Worm (Caenorhabditis elegans) whole organism, late embryonic: ENCODE measurements around the gene acox-3.

ENCODE experiments used
- F13H6.1 ChIP-seq: sonication (generic microtip); optimal IDR thresholded peaks from 2 replicates; lab custom pipeline; 2016; ENCODE audit warnings: missing genetic modification characterization, missing compliant biosample characterization
- ama-1 ChIP-seq: fragments of 150-350 bp; optimal IDR thresholded peaks from 2 replicates; lab custom pipeline; 2014
- ceh-31 ChIP-seq: sonication (generic microtip); optimal IDR thresholded peaks from 2 replicates; lab custom pipeline; 2016; ENCODE audit warnings: missing genetic modification characterization, missing compliant biosample characterization
- che-1 ChIP-seq: sonication (generic microtip); optimal IDR thresholded peaks from 2 replicates; lab custom pipeline; 2016; ENCODE audit warnings: mild to moderate bottlenecking, missing genetic modification characterization, missing compliant biosample characterization
- mec-3 ChIP-seq: sonication (generic microtip); optimal IDR thresholded peaks from 2 replicates; lab custom pipeline; 2016; ENCODE audit warnings: borderline replicate concordance, missing genetic modification characterization, missing compliant biosample characterization
- nfya-1 ChIP-seq: sonication (generic microtip); optimal IDR thresholded peaks from 2 replicates; lab custom pipeline; 2017; ENCODE audit warnings: missing genetic modification characterization, mild to moderate bottlenecking, missing compliant biosample characterization, antibody characterized with exemption, moderate library complexity
- pha-4 ChIP-seq: fragments of 150-350 bp; optimal IDR thresholded peaks from 2 replicates; lab custom pipeline; 2018; ENCODE audit warnings: missing biosample characterization, missing genetic modification reagents, missing genetic modification characterization

ce11 chrIV:6263244-6263643 is 15.0 kb upstream of the acox-3 start, which contains the start of gene srv-28:
- no peak for TF ChIP-seq ama-1 (lab: Kevin White, UChicago)
- TF ChIP-seq mec-3 (tag; lab: Kevin White, UChicago): no peak
- TF ChIP-seq F13H6.1 (tag; lab: Kevin White, UChicago): no peak
- no peak for TF ChIP-seq ceh-31 (tag; lab: Kevin White, UChicago)
- TF ChIP-seq pha-4: no peak
- TF ChIP-seq nfya-1 (tag; lab: Kevin White, UChicago): no peak
- TF ChIP-seq che-1: no peak
